Worm (Caenorhabditis elegans) whole organism, early embryonic: ENCODE data around the gene fbxc-18.

Experiments used
- aly-1 ChIP-seq: sonication (generic microtip); optimal IDR thresholded peaks from 2 replicates; lab custom pipeline; 2016; ENCODE audit warnings: missing genetic modification characterization, missing compliant biosample characterization
- ama-1 ChIP-seq: fragments of 150-350 bp; optimal IDR thresholded peaks from 2 replicates; lab custom pipeline; 2014
- ceh-13 ChIP-seq: fragments of 200-800 bp; sonication (Bioruptor generic); optimal IDR thresholded peaks from 2 replicates; lab custom pipeline; 2018; ENCODE audit warnings: mild to moderate bottlenecking, missing genetic modification characterization, missing compliant biosample characterization
- ets-7 ChIP-seq: sonication (generic microtip); optimal IDR thresholded peaks from 2 replicates; lab custom pipeline; 2016; ENCODE audit warnings: missing genotype, missing genetic modification characterization, missing compliant biosample characterization
- flt-1 ChIP-seq: fragments of 200-800 bp; sonication (Bioruptor generic); IDR thresholded peaks from 2 replicates; pipeline ENCODE4 v1.3.6; 2022; ENCODE audit warnings: missing genetic modification characterization, missing compliant biosample characterization
- hmbx-1 ChIP-seq: sonication (generic microtip); optimal IDR thresholded peaks from 2 replicates; lab custom pipeline; 2016; ENCODE audit warnings: mild to moderate bottlenecking, missing genetic modification characterization, missing compliant biosample characterization
- pes-1 ChIP-seq: fragments of 200-800 bp; sonication (Bioruptor generic); IDR thresholded peaks from 2 replicates; pipeline ENCODE4 v1.3.6; 2022; ENCODE audit warnings: missing genetic modification reagents, missing genetic modification characterization, missing compliant biosample characterization
- scrt-1 ChIP-seq: fragments of 200-800 bp; sonication (Bioruptor generic); IDR thresholded peaks from 2 replicates; pipeline ENCODE4 v1.3.6; 2022; ENCODE audit warnings: missing genetic modification characterization, missing compliant biosample characterization
- sea-1 ChIP-seq: fragments of 200-800 bp; sonication (Bioruptor generic); conservative IDR thresholded peaks from 2 replicates; pipeline ENCODE4 v1.3.6; 2022; ENCODE audit warnings: missing genetic modification characterization, missing compliant biosample characterization
- tbx-11 ChIP-seq: fragments of 200-800 bp; sonication (Bioruptor generic); IDR thresholded peaks from 2 replicates; pipeline ENCODE4 v1.3.6; 2022; ENCODE audit warnings: missing genetic modification characterization, missing compliant biosample characterization
- tbx-37 ChIP-seq: fragments of 200-800 bp; sonication (Bioruptor generic); conservative IDR thresholded peaks from 2 replicates; pipeline ENCODE4 v1.3.6; 2022; ENCODE audit warnings: missing genetic modification reagents, missing genetic modification characterization, missing compliant biosample characterization
- tra-4 ChIP-seq: sonication (generic microtip); optimal IDR thresholded peaks from 2 replicates; lab custom pipeline; 2017; ENCODE audit warnings: missing genetic modification characterization, missing compliant biosample characterization

DNA sequence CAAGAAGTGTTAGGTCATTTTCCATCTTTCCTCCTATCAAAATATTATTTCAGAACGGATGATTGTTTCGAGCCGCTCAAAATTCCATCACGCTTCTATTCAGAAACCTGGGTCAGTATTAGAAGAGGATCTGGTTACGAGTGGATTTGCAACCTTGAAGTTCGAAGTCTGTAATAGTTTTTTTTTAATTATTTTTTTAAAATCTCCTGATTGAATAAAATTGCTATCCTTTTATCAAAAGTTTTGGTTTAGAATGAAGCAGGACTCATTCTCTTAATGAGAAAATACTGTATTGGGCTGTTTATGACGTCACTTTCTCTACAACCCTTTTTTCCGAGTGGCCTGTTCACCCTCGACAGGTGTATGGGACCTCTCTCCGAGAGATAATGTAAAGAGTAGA, 21.6 kb upstream of the fbxc-18 start, which contains the start of gene fbxc-39:
- TF ChIP-seq ceh-13 (GFP tag; lab: Kevin White, UChicago) (no peak), ets-7 (no peak), tbx-37 (GFP tag; lab: Robert Waterston, UW) (no peak), ama-1 (lab: Kevin White, UChicago) (no peak), sea-1 (GFP tag; lab: Robert Waterston, UW) (no peak), scrt-1 (GFP tag; lab: Robert Waterston, UW) (no peak), tra-4 (tag; lab: Kevin White, UChicago) (no peak), flt-1 (no peak), hmbx-1 (tag; lab: Kevin White, UChicago) (no peak), pes-1 (GFP tag; lab: Robert Waterston, UW) (no peak), aly-1 (no peak), tbx-11 (GFP tag; lab: Robert Waterston, UW) (no peak)
